Fruit fly (Drosophila melanogaster): ENCODE measurements around the gene CG31296.
A peak's percentile ranks its signal among the peaks of the same experiment; 100 is the strongest.

Gene CG31296

DNA sequence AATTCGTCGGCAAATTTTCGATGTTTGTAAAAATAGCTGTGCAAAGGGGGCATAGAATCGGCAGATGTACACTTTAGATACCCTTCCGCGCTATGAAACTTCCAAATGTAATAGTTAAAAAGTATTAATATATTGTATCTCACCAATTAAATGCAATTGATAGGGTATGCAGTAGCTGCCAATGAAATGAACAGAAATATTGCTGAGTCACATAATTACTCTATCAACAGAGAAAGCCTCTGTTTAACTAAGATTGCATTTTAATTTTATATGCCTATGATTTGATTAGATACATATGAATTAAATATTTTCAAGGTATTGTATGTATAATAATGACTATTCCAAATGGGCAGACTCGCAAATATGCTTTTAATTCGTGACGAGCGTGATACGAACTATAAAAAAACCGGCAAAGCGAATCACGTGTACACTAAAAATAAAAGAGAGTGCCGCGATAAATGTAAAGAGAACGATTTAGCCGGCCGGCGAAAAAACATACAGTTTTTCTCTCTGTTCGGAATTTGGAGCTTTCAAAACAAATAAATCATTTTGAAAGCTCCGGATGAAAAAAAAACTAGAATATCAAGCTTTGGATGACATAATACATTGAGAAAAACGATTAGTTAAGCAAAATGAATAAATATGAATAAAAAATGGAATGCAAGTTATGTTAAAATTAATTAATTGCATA, 16.7 kb upstream of the CG31296 start, which contains the start of gene AOX3 (continued):
- TF ChIP-seq CG7839 (tag; optimal IDR thresholded peaks at IDR 0.05) (peak; percentile 39), Hey (tag; optimal IDR thresholded peaks at IDR 0.05) (no peak), Opbp (GFP tag; IDR thresholded peaks at IDR 0.05; ENCODE audit: partially characterized antibody) (no peak), pum (GFP tag; optimal IDR thresholded peaks at IDR 0.05) (no peak), CG8290 (GFP tag; optimal IDR thresholded peaks at IDR 0.05) (no peak), CG8290 (tag; optimal IDR thresholded peaks at IDR 0.05) (no peak), CG12071 (GFP tag; optimal IDR thresholded peaks at IDR 0.05) (no peak), CG10147 (GFP tag; optimal IDR thresholded peaks at IDR 0.05) (no peak), CG1233 (GFP tag; optimal IDR thresholded peaks at IDR 0.05) (no peak), sob (GFP tag; IDR thresholded peaks at IDR 0.05) (peak; percentile 47; the same call in 1 of the 2 replicates), Hr3 (GFP tag; optimal IDR thresholded peaks at IDR 0.05) (no peak), rib (GFP tag; IDR thresholded peaks at IDR 0.05) (0 out of 2 replicates have a peak, but pooled peaks have one; percentile 21), dmrt99B (tag; optimal IDR thresholded peaks at IDR 0.05) (no peak), pzg (GFP tag; optimal IDR thresholded peaks at IDR 0.05) (no peak), Meics (GFP tag; optimal IDR thresholded peaks at IDR 0.05) (peak; percentile 39), CG12155 (GFP tag; optimal IDR thresholded peaks at IDR 0.05) (peak; percentile 7), al (GFP tag; IDR thresholded peaks at IDR 0.05) (peak; percentile 54; the same call in 1 of the 2 replicates), pros (GFP tag; optimal IDR thresholded peaks at IDR 0.05) (no peak), zf30C (GFP tag; optimal IDR thresholded peaks at IDR 0.05) (peak; percentile 45), stc (GFP tag; IDR thresholded peaks at IDR 0.05) (no peak), ab (GFP tag; optimal IDR thresholded peaks at IDR 0.05) (no peak), CG2202 (tag; optimal IDR thresholded peaks at IDR 0.05) (no peak), dysf (GFP tag; IDR thresholded peaks at IDR 0.05) (peak; percentile 37; the same call in 1 of the 3 replicates), Ets65A (GFP tag) (peak; percentile 69), D19A (tag; optimal IDR thresholded peaks at IDR 0.05) (peak; percentile 86), CG7745 (tag; optimal IDR thresholded peaks at IDR 0.05) (no peak), lbe (GFP tag; optimal IDR thresholded peaks at IDR 0.05) (peak; percentile 45), Lim3 (GFP tag; IDR thresholded peaks at IDR 0.05) (no peak), Abd-B (GFP tag; optimal IDR thresholded peaks at IDR 0.05) (peak; percentile 13), CG11696 (GFP tag; IDR thresholded peaks at IDR 0.05) (no peak), CG14050 (GFP tag; IDR thresholded peaks at IDR 0.05) (no peak), Dip3 (GFP tag; optimal IDR thresholded peaks at IDR 0.05) (peak; percentile 52), sqz (GFP tag; optimal IDR thresholded peaks at IDR 0.05) (peak; percentile 37), CG6854 (GFP tag; optimal IDR thresholded peaks at IDR 0.05) (no peak), CG6791 (GFP tag; IDR thresholded peaks at IDR 0.05; ENCODE audit: partially characterized antibody) (no peak), CG10209 (GFP tag; optimal IDR thresholded peaks at IDR 0.05) (peak; percentile 37), unpg (GFP tag; optimal IDR thresholded peaks at IDR 0.05) (peak; percentile 21), CG9437 (GFP tag; optimal IDR thresholded peaks at IDR 0.05) (no peak), kay (GFP tag; optimal IDR thresholded peaks at IDR 0.05) (no peak), CG9215 (GFP tag; IDR thresholded peaks at IDR 0.05) (peak; percentile 55), CG11456 (GFP tag; IDR thresholded peaks at IDR 0.05) (peak; percentile 47; the same call in 1 of the 3 replicates), CG2120 (GFP tag; optimal IDR thresholded peaks at IDR 0.05) (peak; percentile 61), Sry-β (GFP tag; optimal IDR thresholded peaks at IDR 0.05) (no peak), pho (GFP tag; optimal IDR thresholded peaks at IDR 0.05) (peak; percentile 8), shn (GFP tag; optimal IDR thresholded peaks at IDR 0.05) (no peak), CG11504 (tag; optimal IDR thresholded peaks at IDR 0.05) (peak; percentile 14), CG16815 (GFP tag; optimal IDR thresholded peaks at IDR 0.05) (peak; percentile 30), vfl (GFP tag; optimal IDR thresholded peaks at IDR 0.05) (peak; percentile 8), slou (GFP tag; optimal IDR thresholded peaks at IDR 0.05) (no peak), fd102C (GFP tag; optimal IDR thresholded peaks at IDR 0.05) (no peak)
